Fruit fly (Drosophila melanogaster) whole organism, embryonic: ENCODE results near the gene kdn.

ENCODE experiments used
- Atf6 ChIP-seq: fragments of 200-800 bp; sonication (Bioruptor generic); IDR thresholded peaks from 2 replicates; pipeline ENCODE4 v1.3.6; 2022; ENCODE audit warnings: missing biosample characterization, missing genetic modification characterization
- CG10565 ChIP-seq: fragments of 200-800 bp; sonication (Bioruptor generic); optimal IDR thresholded peaks from 3 replicates; lab custom pipeline; 2016; ENCODE audit warnings: missing biosample characterization, mild to moderate bottlenecking, missing genetic modification characterization
- CG12744 ChIP-seq: fragments of 200-800 bp; sonication (Bioruptor generic); optimal IDR thresholded peaks from 2 replicates; lab custom pipeline; 2016; ENCODE audit warnings: missing biosample characterization, missing genetic modification characterization
- CG13287 ChIP-seq: fragments of 200-800 bp; sonication (Bioruptor generic); IDR thresholded peaks from 2 replicates; pipeline ENCODE4 v1.3.6; 2022; ENCODE audit warnings: missing biosample characterization, missing genetic modification characterization; ENCODE audit not compliant: partially characterized antibody
- CG14014 ChIP-seq: fragments of 200-800 bp; sonication (Bioruptor generic); IDR thresholded peaks from 2 replicates; pipeline ENCODE4 v1.3.6; 2022; ENCODE audit warnings: missing biosample characterization, missing genetic modification characterization
- CG17361 ChIP-seq: fragments of 200-800 bp; sonication (Bioruptor generic); IDR thresholded peaks from 3 replicates; pipeline ENCODE4 v1.3.6; 2022; ENCODE audit warnings: missing biosample characterization, missing genetic modification characterization
- CG17829 ChIP-seq: fragments of 200-800 bp; optimal IDR thresholded peaks from 2 replicates; lab custom pipeline; 2019; ENCODE audit warnings: missing biosample characterization, mild to moderate bottlenecking, missing genetic modification characterization, moderate library complexity
- CG18764 ChIP-seq: fragments of 200-800 bp; sonication (Bioruptor generic); optimal IDR thresholded peaks from 3 replicates; lab custom pipeline; 2016; ENCODE audit warnings: missing biosample characterization, missing genetic modification characterization
- CG2129 ChIP-seq: fragments of 200-800 bp; sonication (Bioruptor generic); IDR thresholded peaks from 2 replicates; pipeline ENCODE4 v1.3.6; 2022; ENCODE audit warnings: missing biosample characterization, missing genetic modification characterization; ENCODE audit not compliant: partially characterized antibody
- CG2712 ChIP-seq: fragments of 200-800 bp; optimal IDR thresholded peaks from 3 replicates; lab custom pipeline; 2019; ENCODE audit warnings: missing biosample characterization, mild to moderate bottlenecking, missing genetic modification characterization, moderate library complexity
- CG33557 ChIP-seq: fragments of 200-800 bp; sonication (Bioruptor generic); optimal IDR thresholded peaks from 2 replicates; lab custom pipeline; 2019; ENCODE audit warnings: missing biosample characterization, mild to moderate bottlenecking, missing genetic modification characterization, moderate library complexity
- CG34422 ChIP-seq: fragments of 200-800 bp; sonication (Bioruptor generic); IDR thresholded peaks from 3 replicates; pipeline ENCODE4 v1.3.6; 2022; ENCODE audit warnings: missing biosample characterization, missing genetic modification characterization
- CG3838 ChIP-seq: fragments of 200-800 bp; sonication (Bioruptor generic); optimal IDR thresholded peaks from 3 replicates; lab custom pipeline; 2016; ENCODE audit warnings: missing biosample characterization, missing genetic modification characterization
- CG43689 ChIP-seq: fragments of 200-800 bp; sonication (Bioruptor generic); IDR thresholded peaks from 2 replicates; pipeline ENCODE4 v1.3.6; 2022; ENCODE audit warnings: missing biosample characterization, missing genetic modification characterization
- CG6854 ChIP-seq: fragments of 200-800 bp; sonication (Bioruptor generic); optimal IDR thresholded peaks from 3 replicates; lab custom pipeline; 2017; ENCODE audit warnings: missing biosample characterization, mild to moderate bottlenecking, missing genetic modification characterization
- CG7556 ChIP-seq: fragments of 200-800 bp; sonication (Bioruptor generic); optimal IDR thresholded peaks from 2 replicates; lab custom pipeline; 2017; ENCODE audit warnings: missing biosample characterization, mild to moderate bottlenecking, missing genetic modification characterization
- CG8290 ChIP-seq, 3 experiments: fragments of 200-800 bp; sonication (Bioruptor generic); optimal IDR thresholded peaks; 2 replicates each; lab custom pipeline; 2016 to 2019; ENCODE audit warnings: missing biosample characterization in 3 of 3, missing genetic modification characterization in 3 of 3, mild to moderate bottlenecking in 2 of 3, moderate library complexity in 1 of 3
- CG8924 ChIP-seq: fragments of 200-800 bp; optimal IDR thresholded peaks from 3 replicates; lab custom pipeline; 2019; ENCODE audit warnings: missing biosample characterization, mild to moderate bottlenecking, missing genetic modification characterization, moderate library complexity
- CG8944 ChIP-seq: fragments of 200-800 bp; sonication (Bioruptor generic); optimal IDR thresholded peaks from 3 replicates; lab custom pipeline; 2016; ENCODE audit warnings: missing biosample characterization, missing genetic modification characterization
- CG9215 ChIP-seq: fragments of 200-800 bp; sonication (Bioruptor generic); IDR thresholded peaks from 2 replicates; pipeline ENCODE4 v1.3.6; 2022; ENCODE audit warnings: missing biosample characterization, missing genetic modification characterization
- CG9609 ChIP-seq: fragments of 200-800 bp; sonication (Bioruptor generic); optimal IDR thresholded peaks from 3 replicates; lab custom pipeline; 2016; ENCODE audit warnings: missing biosample characterization, missing genetic modification characterization
- CHES-1-like ChIP-seq: fragments of 200-800 bp; sonication (Bioruptor generic); optimal IDR thresholded peaks from 2 replicates; lab custom pipeline; 2016; ENCODE audit warnings: missing biosample characterization, missing genetic modification characterization
- CoRest ChIP-seq: fragments of 200-800 bp; sonication (Bioruptor generic); optimal IDR thresholded peaks from 3 replicates; lab custom pipeline; 2018; ENCODE audit warnings: missing biosample characterization, mild to moderate bottlenecking, missing genetic modification characterization, moderate library complexity
- Deaf1 ChIP-seq: fragments of 200-800 bp; optimal IDR thresholded peaks from 3 replicates; lab custom pipeline; 2019; ENCODE audit warnings: missing biosample characterization, mild to moderate bottlenecking, missing genetic modification characterization, moderate library complexity
- Doc3 ChIP-seq: fragments of 200-800 bp; sonication (Bioruptor generic); IDR thresholded peaks from 3 replicates; pipeline ENCODE4 v1.3.6; 2022; ENCODE audit warnings: missing biosample characterization, missing genetic modification characterization; ENCODE audit not compliant: partially characterized antibody
- E2f1 ChIP-seq: fragments of 200-800 bp; sonication (Bioruptor generic); IDR thresholded peaks from 2 replicates; pipeline ENCODE4 v1.3.6; 2022; ENCODE audit warnings: missing biosample characterization, missing genetic modification characterization
- Fer3 ChIP-seq: fragments of 200-800 bp; sonication (Bioruptor generic); optimal IDR thresholded peaks from 2 replicates; lab custom pipeline; 2018; ENCODE audit warnings: missing biosample characterization, mild to moderate bottlenecking, missing genetic modification characterization, moderate library complexity
- Hmx ChIP-seq: fragments of 200-800 bp; sonication (Bioruptor generic); optimal IDR thresholded peaks from 2 replicates; lab custom pipeline; 2016; ENCODE audit warnings: missing biosample characterization, missing genetic modification characterization
- Lhr ChIP-seq: fragments of 200-800 bp; sonication (Bioruptor generic); optimal IDR thresholded peaks from 3 replicates; lab custom pipeline; 2017; ENCODE audit warnings: mild to moderate bottlenecking, missing biosample characterization, missing genetic modification reagents, missing genetic modification characterization
- NC2β ChIP-seq: fragments of 200-800 bp; sonication (Bioruptor generic); optimal IDR thresholded peaks from 2 replicates; lab custom pipeline; 2016; ENCODE audit warnings: missing biosample characterization, missing genetic modification characterization
- Scr ChIP-seq: fragments of 200-800 bp; sonication (Bioruptor generic); IDR thresholded peaks from 2 replicates; pipeline ENCODE4 v1.3.6; 2022; ENCODE audit warnings: missing biosample characterization, missing genetic modification characterization; ENCODE audit not compliant: partially characterized antibody
- Sox100B ChIP-seq: fragments of 200-800 bp; sonication (Bioruptor generic); optimal IDR thresholded peaks from 3 replicates; lab custom pipeline; 2018; ENCODE audit warnings: missing biosample characterization, mild to moderate bottlenecking, missing genetic modification characterization
- Vsx1 ChIP-seq: fragments of 200-800 bp; sonication (Bioruptor generic); optimal IDR thresholded peaks from 2 replicates; lab custom pipeline; 2017; ENCODE audit warnings: missing biosample characterization, mild to moderate bottlenecking, missing genetic modification characterization, missing genetic modification reagents
- YL-1 ChIP-seq: fragments of 200-800 bp; sonication (Bioruptor generic); optimal IDR thresholded peaks from 3 replicates; lab custom pipeline; 2017; ENCODE audit warnings: missing biosample characterization, mild to moderate bottlenecking, missing genetic modification characterization
- bsh ChIP-seq, 2 experiments: fragments of 200-800 bp; sonication (Bioruptor generic); optimal IDR thresholded peaks; 2 replicates each; lab custom pipeline; 2017 to 2018; ENCODE audit warnings: mild to moderate bottlenecking in 2 of 2, missing biosample characterization in 2 of 2, missing genetic modification characterization in 2 of 2, moderate library complexity in 1 of 2
- cas ChIP-seq: fragments of 200-800 bp; sonication (Bioruptor generic); IDR thresholded peaks from 2 replicates; pipeline ENCODE4 v1.3.6; 2022; ENCODE audit warnings: missing biosample characterization, missing genetic modification characterization
- cwo ChIP-seq: fragments of 200-800 bp; sonication (Bioruptor generic); optimal IDR thresholded peaks from 3 replicates; lab custom pipeline; 2017; ENCODE audit warnings: missing biosample characterization, missing genetic modification characterization, mild to moderate bottlenecking, moderate library complexity, missing genetic modification reagents
- dmrt11E ChIP-seq: fragments of 200-800 bp; sonication (Bioruptor generic); optimal IDR thresholded peaks from 3 replicates; lab custom pipeline; 2018; ENCODE audit warnings: missing biosample characterization, mild to moderate bottlenecking, missing genetic modification characterization, moderate library complexity
- emc ChIP-seq: fragments of 200-800 bp; sonication (Bioruptor generic); optimal IDR thresholded peaks from 2 replicates; lab custom pipeline; 2016; ENCODE audit warnings: missing biosample characterization, missing genetic modification characterization
- ewg ChIP-seq: fragments of 200-800 bp; sonication (Bioruptor generic); optimal IDR thresholded peaks from 3 replicates; lab custom pipeline; 2017; ENCODE audit warnings: mild to moderate bottlenecking, missing biosample characterization, missing genetic modification reagents, missing genetic modification characterization
- jigr1 ChIP-seq: fragments of 200-800 bp; sonication (Bioruptor generic); IDR thresholded peaks from 3 replicates; pipeline ENCODE4 v1.3.6; 2022; ENCODE audit warnings: missing biosample characterization, missing genetic modification characterization
- lilli ChIP-seq: fragments of 200-800 bp; sonication (Bioruptor generic); optimal IDR thresholded peaks from 3 replicates; lab custom pipeline; 2016; ENCODE audit warnings: missing biosample characterization, missing genetic modification characterization
- oc ChIP-seq: fragments of 200-800 bp; sonication (Bioruptor generic); optimal IDR thresholded peaks from 2 replicates; lab custom pipeline; 2018; ENCODE audit warnings: missing biosample characterization, mild to moderate bottlenecking, missing genetic modification characterization, moderate library complexity
- salm ChIP-seq: fragments of 200-800 bp; sonication (Bioruptor generic); optimal IDR thresholded peaks from 2 replicates; lab custom pipeline; 2018; ENCODE audit warnings: missing biosample characterization, mild to moderate bottlenecking, missing genetic modification characterization
- sim ChIP-seq: fragments of 200-800 bp; sonication (Bioruptor generic); IDR thresholded peaks from 2 replicates; pipeline ENCODE4 v1.3.6; 2022; ENCODE audit warnings: missing biosample characterization, missing genetic modification characterization
- usp ChIP-seq: fragments of >200 bp; optimal IDR thresholded peaks from 2 replicates; lab custom pipeline; 2017; ENCODE audit warnings: missing biosample characterization, missing genetic modification characterization
- vfl ChIP-seq: fragments of 200-800 bp; sonication (Bioruptor generic); optimal IDR thresholded peaks from 2 replicates; lab custom pipeline; 2016; ENCODE audit warnings: missing biosample characterization, missing genetic modification characterization
- zen ChIP-seq: fragments of 200-800 bp; sonication (Bioruptor generic); optimal IDR thresholded peaks from 3 replicates; lab custom pipeline; 2018; ENCODE audit warnings: missing biosample characterization, mild to moderate bottlenecking, missing genetic modification characterization, moderate library complexity
- zf30C ChIP-seq: fragments of 200-800 bp; sonication (Bioruptor generic); optimal IDR thresholded peaks from 3 replicates; lab custom pipeline; 2018; ENCODE audit warnings: missing biosample characterization, mild to moderate bottlenecking, missing genetic modification characterization
- zfh1 ChIP-seq: fragments of 200-800 bp; sonication (Bioruptor generic); IDR thresholded peaks from 3 replicates; pipeline ENCODE4 v1.3.6; 2022; ENCODE audit warnings: missing biosample characterization, missing genetic modification characterization

The kdn gene

dm6 chrX:6366357-6366691, 15.9 kb downstream of the kdn start (continued):
- TF ChIP-seq dmrt11E (tag; lab: Kevin White, UChicago) (peak; percentile 22), CG7556 (peak; percentile 79), CG8944 (GFP tag; lab: Kevin White, UChicago) (peak; percentile 71), CG10565 (GFP tag; lab: Kevin White, UChicago) (no peak), Scr (GFP tag; lab: Robert Waterston, UW) (no peak), Deaf1 (tag; lab: Kevin White, UChicago) (peak; percentile 53), CG8290 (GFP tag; optimal IDR thresholded peaks at IDR 0.05; lab: Kevin White, UChicago) (no peak), CG8290 (tag; optimal IDR thresholded peaks at IDR 0.05; lab: Kevin White, UChicago) (peak in 1 of 2 experiments; percentile 98), Vsx1 (peak; percentile 42), Atf6 (peak; percentile 93), CG12744 (GFP tag; lab: Kevin White, UChicago) (peak; percentile 74), emc (GFP tag; lab: Kevin White, UChicago) (peak; percentile 48), CG17829 (peak; percentile 59), CG14014 (GFP tag; lab: Robert Waterston, UW) (peak; percentile 92), CoRest (tag; lab: Kevin White, UChicago) (peak; percentile 83), CG17361 (GFP tag; lab: Robert Waterston, UW) (peak; percentile 68; the same call in 2 of the 3 replicates), oc (tag; lab: Kevin White, UChicago) (peak; percentile 76), Hmx (GFP tag; lab: Kevin White, UChicago) (peak; percentile 64), CG2129 (GFP tag; lab: Robert Waterston, UW) (no peak), CHES-1-like (GFP tag; lab: Kevin White, UChicago) (peak; percentile 85), CG33557 (GFP tag; lab: Kevin White, UChicago) (peak; percentile 7), CG3838 (GFP tag; lab: Kevin White, UChicago) (peak; percentile 32), CG34422 (peak; percentile 93), Doc3 (GFP tag; lab: Robert Waterston, UW) (no peak), sim (GFP tag; lab: Robert Waterston, UW) (no peak), YL-1 (GFP tag; lab: Kevin White, UChicago) (peak; percentile 14), lilli (GFP tag; lab: Kevin White, UChicago) (peak; percentile 92), vfl (GFP tag; lab: Kevin White, UChicago) (peak; percentile 81), usp (GFP tag; lab: Kevin White, UChicago) (no peak), CG8924 (no peak), CG9609 (GFP tag; lab: Kevin White, UChicago) (peak; percentile 78), NC2β (GFP tag; lab: Kevin White, UChicago) (peak; percentile 45), cas (peak; percentile 85), CG9215 (GFP tag; lab: Robert Waterston, UW) (peak; percentile 80), Lhr (GFP tag; lab: Kevin White, UChicago) (no peak), zf30C (no peak), CG43689 (GFP tag; lab: Robert Waterston, UW) (peak; percentile 78), salm (peak; percentile 29), bsh (GFP tag; optimal IDR thresholded peaks at IDR 0.05; lab: Kevin White, UChicago) (peak; percentile 51 to 71), zen (tag; lab: Kevin White, UChicago) (peak; percentile 71), CG18764 (GFP tag; lab: Kevin White, UChicago) (peak; percentile 53), jigr1 (peak; percentile 66; the same call in 2 of the 3 replicates), CG2712 (tag; lab: Kevin White, UChicago) (peak; percentile 77), Sox100B (GFP tag; lab: Kevin White, UChicago) (peak; percentile 76), ewg (peak; percentile 54), Fer3 (peak; percentile 90), CG6854 (GFP tag; lab: Kevin White, UChicago) (peak; percentile 76), zfh1 (peak; percentile 89), CG13287 (GFP tag; lab: Robert Waterston, UW) (no peak), E2f1 (peak; percentile 84), cwo (GFP tag; lab: Kevin White, UChicago) (peak; percentile 81)
